Worm (Caenorhabditis elegans): ENCODE data around the gene K07D4.9.

- no peak for TF ChIP-seq unc-130 (GFP tag; optimal IDR thresholded peaks at IDR 0.05)
- no peak for TF ChIP-seq pbrm-1 (GFP tag; IDR thresholded peaks at IDR 0.05)
- TF ChIP-seq unc-62 (GFP tag; optimal IDR thresholded peaks at IDR 0.05): no peak
- TF ChIP-seq fkh-3 (tag; optimal IDR thresholded peaks at IDR 0.05): no peak
Measured at ce11 chrII:4000430-4000829, 27.9 kb upstream of the K07D4.9 start.

Measured in whole organism, young adult.